Worm (Caenorhabditis elegans): ENCODE results near the gene slrp-1.

The slrp-1 gene

ce11 chrV:13611782-13612181 lies 46.1 kb downstream of the slrp-1 start, which contains the start of gene spig-9:
Gene spig-9, minus strand, starts transcription at chrV:13611882.
- no peak for TF ChIP-seq hlh-1 (tag; optimal IDR thresholded peaks at IDR 0.05)
- no peak for TF ChIP-seq mab-5 (tag; optimal IDR thresholded peaks at IDR 0.05)
- no peak for TF ChIP-seq ceh-83 (GFP tag; optimal IDR thresholded peaks at IDR 0.05)
- no peak for TF ChIP-seq nhr-76 (tag; optimal IDR thresholded peaks at IDR 0.05)
- TF ChIP-seq cnd-1 (tag; optimal IDR thresholded peaks at IDR 0.05) = no peak
- no peak for TF ChIP-seq tbx-8 (GFP tag; optimal IDR thresholded peaks at IDR 0.05)
- no peak for TF ChIP-seq elt-3 (tag; optimal IDR thresholded peaks at IDR 0.05)
- no peak for TF ChIP-seq flh-1 (GFP tag; optimal IDR thresholded peaks at IDR 0.05)
- no peak for TF ChIP-seq lin-32 (GFP tag; optimal IDR thresholded peaks at IDR 0.05)
- no peak for TF ChIP-seq unc-62 (GFP tag; optimal IDR thresholded peaks at IDR 0.05)
- TF ChIP-seq lin-13 (tag; optimal IDR thresholded peaks at IDR 0.05) = no peak
- TF ChIP-seq mls-2 (tag; optimal IDR thresholded peaks at IDR 0.05) = no peak
- no peak for TF ChIP-seq ceh-39 (tag; optimal IDR thresholded peaks at IDR 0.05)
- no peak for TF ChIP-seq snpc-4 (tag; optimal IDR thresholded peaks at IDR 0.05)
- no peak for TF ChIP-seq zip-8 (tag; optimal IDR thresholded peaks at IDR 0.05)
- TF ChIP-seq pha-4 (tag; optimal IDR thresholded peaks at IDR 0.05) = no peak
- no peak for TF ChIP-seq bed-3 (GFP tag; optimal IDR thresholded peaks at IDR 0.05)
- TF ChIP-seq blmp-1 (tag; optimal IDR thresholded peaks at IDR 0.05) = no peak

- TF ChIP-seq unc-62 (GFP tag; optimal IDR thresholded peaks at IDR 0.05) = no peak
- TF ChIP-seq sem-2 (GFP tag; optimal IDR thresholded peaks at IDR 0.05) = no peak
- no peak for TF ChIP-seq ceh-43 (GFP tag; optimal IDR thresholded peaks at IDR 0.05)
- no peak for TF ChIP-seq zip-8 (tag; optimal IDR thresholded peaks at IDR 0.05)
- TF ChIP-seq unc-39 (tag; optimal IDR thresholded peaks at IDR 0.05) = no peak
- TF ChIP-seq bed-3 (GFP tag; optimal IDR thresholded peaks at IDR 0.05) = no peak
- TF ChIP-seq nhr-76 (tag; optimal IDR thresholded peaks at IDR 0.05) = no peak
- TF ChIP-seq lin-13 (tag; optimal IDR thresholded peaks at IDR 0.05) = no peak
- no peak for TF ChIP-seq tbx-8 (GFP tag; optimal IDR thresholded peaks at IDR 0.05)
- no peak for TF ChIP-seq ces-1 (GFP tag; optimal IDR thresholded peaks at IDR 0.05)
- no peak for TF ChIP-seq mab-5 (tag; optimal IDR thresholded peaks at IDR 0.05)
- no peak for TF ChIP-seq flh-1 (GFP tag; optimal IDR thresholded peaks at IDR 0.05)
- no peak for TF ChIP-seq unc-120 (tag; optimal IDR thresholded peaks at IDR 0.05; ENCODE audit: poor library complexity, severe bottlenecking)
- TF ChIP-seq nhr-2 (tag; optimal IDR thresholded peaks at IDR 0.05) = no peak
- no peak for TF ChIP-seq lin-32 (GFP tag; optimal IDR thresholded peaks at IDR 0.05)
- no peak for TF ChIP-seq ham-2 (GFP tag; optimal IDR thresholded peaks at IDR 0.05)
- no peak for TF ChIP-seq snpc-4 (tag; optimal IDR thresholded peaks at IDR 0.05)
- TF ChIP-seq ceh-39 (tag; optimal IDR thresholded peaks at IDR 0.05) = no peak
- no peak for TF ChIP-seq ceh-83 (GFP tag; optimal IDR thresholded peaks at IDR 0.05)
- TF ChIP-seq blmp-1 (tag; optimal IDR thresholded peaks at IDR 0.05) = no peak
These were observed 48.2 kb downstream of the slrp-1 start, which contains the start of gene F53F4.7 for ce11 chrV:13613870-13614269. Gene F53F4.7, minus strand, starts transcription at chrV:13613970.
